Worm (Caenorhabditis elegans) whole organism, L3 larva: ENCODE measurements around the gene acds-10.

Experiments used
- aly-2 ChIP-seq: fragments of 150-350 bp; optimal IDR thresholded peaks from 2 replicates; lab custom pipeline; 2014; ENCODE audit warnings: missing biosample characterization, missing genetic modification characterization
- ama-1 ChIP-seq: fragments of 150-350 bp; optimal IDR thresholded peaks from 2 replicates; lab custom pipeline; 2018
- elt-1 ChIP-seq: fragments of 150-350 bp; optimal IDR thresholded peaks from 2 replicates; lab custom pipeline; 2014; ENCODE audit warnings: missing biosample characterization, missing genetic modification characterization
- fos-1 ChIP-seq: fragments of 150-350 bp; optimal IDR thresholded peaks from 2 replicates; lab custom pipeline; 2014; ENCODE audit warnings: missing biosample characterization, missing genetic modification characterization
- nhr-28 ChIP-seq: fragments of 150-350 bp; optimal IDR thresholded peaks from 2 replicates; lab custom pipeline; 2014; ENCODE audit warnings: missing biosample characterization, missing genetic modification characterization
- nhr-76 ChIP-seq: fragments of 150-350 bp; sonication (generic microtip); optimal IDR thresholded peaks from 5 replicates; lab custom pipeline; 2014; ENCODE audit warnings: missing biosample characterization, missing genetic modification characterization
- pqm-1 ChIP-seq: fragments of 150-350 bp; optimal IDR thresholded peaks from 2 replicates; lab custom pipeline; 2017; ENCODE audit warnings: missing biosample characterization, missing genetic modification characterization, inconsistent platforms
- skn-1 ChIP-seq: fragments of 150-350 bp; optimal IDR thresholded peaks from 2 replicates; lab custom pipeline; 2014; ENCODE audit warnings: missing biosample characterization, missing genetic modification characterization
- tbx-2 ChIP-seq: sonication (generic microtip); optimal IDR thresholded peaks from 2 replicates; lab custom pipeline; 2016; ENCODE audit warnings: mild to moderate bottlenecking, missing genetic modification characterization, missing compliant biosample characterization
- zag-1 ChIP-seq: fragments of 150-350 bp; optimal IDR thresholded peaks from 2 replicates; lab custom pipeline; 2014; ENCODE audit warnings: missing biosample characterization, missing genetic modification characterization
- ztf-4 ChIP-seq: fragments of 150-350 bp; optimal IDR thresholded peaks from 2 replicates; lab custom pipeline; 2014; ENCODE audit warnings: missing biosample characterization, missing genetic modification characterization

DNA sequence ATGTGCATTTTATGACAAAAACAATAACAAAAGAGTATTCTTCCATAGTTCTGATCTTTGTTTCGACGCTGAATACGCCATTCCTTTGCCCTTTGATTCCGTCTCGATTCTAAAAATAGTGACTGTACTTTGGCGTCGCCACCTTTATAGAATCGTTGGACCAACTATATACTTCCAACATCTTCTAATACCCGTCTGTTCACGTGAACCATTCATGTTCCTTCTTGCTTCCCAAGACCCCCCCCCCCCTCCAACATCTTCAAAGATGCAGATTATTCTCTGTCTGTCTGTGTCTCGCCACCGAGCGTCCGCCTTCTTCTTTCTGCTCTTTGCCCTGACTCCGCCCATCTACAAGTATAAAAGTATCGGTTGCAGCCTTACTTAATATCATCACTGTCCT is 22.4 kb downstream of the acds-10 start:
- TF ChIP-seq zag-1: no peak
- no peak for TF ChIP-seq fos-1 (tag; lab: Kevin White, UChicago)
- TF ChIP-seq nhr-28 (tag; lab: Kevin White, UChicago): no peak
- no peak for TF ChIP-seq tbx-2 (tag; lab: Kevin White, UChicago)
- TF ChIP-seq elt-1 (tag; lab: Kevin White, UChicago): no peak
- no peak for TF ChIP-seq ama-1 (lab: Kevin White, UChicago)
- TF ChIP-seq ztf-4 (tag; lab: Kevin White, UChicago): no peak
- no peak for TF ChIP-seq nhr-76
- no peak for TF ChIP-seq aly-2 (tag; lab: Kevin White, UChicago)
- TF ChIP-seq pqm-1 (tag; lab: Kevin White, UChicago): no peak
- TF ChIP-seq skn-1 (tag; lab: Kevin White, UChicago): no peak
